Fruit fly (Drosophila melanogaster) whole organism, wandering third instar larva: ENCODE data around the gene CG12729.

ENCODE experiments used
- CG32264 ChIP-seq: fragments of 200-800 bp; sonication (Bioruptor generic); optimal IDR thresholded peaks from 2 replicates; lab custom pipeline; 2016; ENCODE audit warnings: missing biosample characterization, missing genetic modification characterization
- CG9705 ChIP-seq: fragments of 200-800 bp; sonication (Bioruptor generic); optimal IDR thresholded peaks from 2 replicates; lab custom pipeline; 2018; ENCODE audit warnings: missing biosample characterization, mild to moderate bottlenecking, missing genetic modification characterization
- Dfd ChIP-seq: fragments of >200 bp; optimal IDR thresholded peaks from 2 replicates; lab custom pipeline; 2017; ENCODE audit warnings: missing biosample characterization, missing genetic modification characterization
- Dif ChIP-seq: fragments of 200-275, 200-300 bp; sonication (Bioruptor generic); optimal IDR thresholded peaks from 2 replicates; lab custom pipeline; 2018; ENCODE audit warnings: missing biosample characterization, missing genetic modification characterization; ENCODE audit not compliant: partially characterized antibody
- HLH106 ChIP-seq: fragments of 200-800 bp; optimal IDR thresholded peaks from 3 replicates; lab custom pipeline; 2019; ENCODE audit warnings: missing biosample characterization, mild to moderate bottlenecking, missing genetic modification characterization, moderate library complexity
- Hnf4 ChIP-seq: fragments of 200-800 bp; sonication (Bioruptor generic); optimal IDR thresholded peaks from 2 replicates; lab custom pipeline; 2016; ENCODE audit warnings: missing biosample characterization, mild to moderate bottlenecking, missing genetic modification characterization
- Hr83 ChIP-seq: fragments of 200-300 bp; sonication (Bioruptor generic); optimal IDR thresholded peaks from 2 replicates; lab custom pipeline; 2016; ENCODE audit warnings: missing biosample characterization, mild to moderate bottlenecking, missing genetic modification characterization, moderate library complexity; ENCODE audit not compliant: poor library complexity, severe bottlenecking
- Jra ChIP-seq: sonication (Bioruptor generic); optimal IDR thresholded peaks from 2 replicates; lab custom pipeline; 2016; ENCODE audit warnings: missing biosample characterization, missing genetic modification characterization
- Mio ChIP-seq: sonication (Bioruptor generic); optimal IDR thresholded peaks from 2 replicates; lab custom pipeline; 2016; ENCODE audit warnings: missing biosample characterization, missing genetic modification characterization
- OdsH ChIP-seq: fragments of 200-800 bp; sonication (Bioruptor generic); optimal IDR thresholded peaks from 2 replicates; lab custom pipeline; 2016; ENCODE audit warnings: missing biosample characterization, mild to moderate bottlenecking, missing genetic modification characterization
- Rel ChIP-seq, 2 experiments: fragments of 200-800 bp; sonication (Bioruptor generic) in 1 of 2; optimal IDR thresholded peaks; 2 replicates in 1 of 2; 3 replicates in 1 of 2; lab custom pipeline; 2016 to 2019; ENCODE audit warnings: mild to moderate bottlenecking in 2 of 2, missing biosample characterization in 2 of 2, missing genetic modification characterization in 2 of 2, moderate library complexity in 1 of 2
- Sp1 ChIP-seq: fragments of 200-800 bp; sonication (Bioruptor generic); optimal IDR thresholded peaks from 3 replicates; lab custom pipeline; 2019; ENCODE audit warnings: missing biosample characterization, mild to moderate bottlenecking, missing genetic modification characterization, moderate library complexity
- br ChIP-seq: fragments of 200-800 bp; sonication (Bioruptor generic); optimal IDR thresholded peaks from 2 replicates; lab custom pipeline; 2016; ENCODE audit warnings: missing biosample characterization, missing genetic modification characterization
- brk ChIP-seq: fragments of 200-800 bp; sonication (Bioruptor generic); optimal IDR thresholded peaks from 2 replicates; lab custom pipeline; 2016; ENCODE audit warnings: missing biosample characterization, mild to moderate bottlenecking, missing genetic modification characterization
- dl ChIP-seq, 2 experiments: fragments of 175-275, 200-275 bp in 1 of 2; fragments of 200-275 bp in 1 of 2; sonication (Bioruptor generic); optimal IDR thresholded peaks; lab custom pipeline; 2018; ENCODE audit warnings: mild to moderate bottlenecking in 2 of 2, missing biosample characterization in 2 of 2, missing genetic modification characterization in 2 of 2, moderate library complexity in 2 of 2; ENCODE audit not compliant: partially characterized antibody in 2 of 2, insufficient read depth in 1 of 2
- dmrt93B ChIP-seq: fragments of 200-800 bp; sonication (Bioruptor generic); optimal IDR thresholded peaks from 2 replicates; lab custom pipeline; 2018; ENCODE audit warnings: missing biosample characterization, mild to moderate bottlenecking, missing genetic modification characterization
- dsf ChIP-seq: sonication (Bioruptor generic); optimal IDR thresholded peaks from 2 replicates; lab custom pipeline; 2016; ENCODE audit warnings: missing biosample characterization, missing genetic modification characterization, borderline replicate concordance
- ey ChIP-seq: fragments of 200-800 bp; sonication (Bioruptor generic); optimal IDR thresholded peaks from 2 replicates; lab custom pipeline; 2016; ENCODE audit warnings: missing biosample characterization, missing genetic modification characterization
- foxo ChIP-seq, 2 experiments: fragments of 200-800 bp; sonication (Bioruptor generic); optimal IDR thresholded peaks; 2 replicates in 1 of 2; 3 replicates in 1 of 2; lab custom pipeline; 2016 to 2017; ENCODE audit warnings: missing biosample characterization in 2 of 2, missing genetic modification characterization in 2 of 2
- fru ChIP-seq: fragments of 200-800 bp; sonication (Bioruptor generic); optimal IDR thresholded peaks from 3 replicates; lab custom pipeline; 2016; ENCODE audit warnings: missing biosample characterization, mild to moderate bottlenecking, missing genetic modification characterization
- h ChIP-seq: fragments of 200-800 bp; sonication (Bioruptor generic); optimal IDR thresholded peaks from 3 replicates; lab custom pipeline; 2016; ENCODE audit warnings: missing biosample characterization, mild to moderate bottlenecking, missing genetic modification characterization
- jim ChIP-seq: fragments of 175-275, 200-325 bp; sonication (Bioruptor generic); optimal IDR thresholded peaks from 2 replicates; lab custom pipeline; 2016; ENCODE audit warnings: missing biosample characterization, mild to moderate bottlenecking, missing genetic modification characterization
- pan ChIP-seq: fragments of >200 bp; optimal IDR thresholded peaks from 2 replicates; lab custom pipeline; 2017
- psq ChIP-seq: fragments of 200-800 bp; sonication (Bioruptor generic); optimal IDR thresholded peaks from 3 replicates; lab custom pipeline; 2017; ENCODE audit warnings: missing biosample characterization, mild to moderate bottlenecking, missing genetic modification characterization, moderate library complexity
- rgr ChIP-seq: fragments of 200-800 bp; sonication (Bioruptor generic); optimal IDR thresholded peaks from 3 replicates; lab custom pipeline; 2016; ENCODE audit warnings: missing biosample characterization, mild to moderate bottlenecking, missing genetic modification characterization
- sage ChIP-seq: fragments of 200-800 bp; sonication (Bioruptor generic); optimal IDR thresholded peaks from 2 replicates; lab custom pipeline; 2016; ENCODE audit warnings: missing biosample characterization, mild to moderate bottlenecking, missing genetic modification characterization
- sv ChIP-seq: fragments of 200-800 bp; sonication (Bioruptor generic); optimal IDR thresholded peaks from 3 replicates; lab custom pipeline; 2016; ENCODE audit warnings: missing biosample characterization, missing genetic modification characterization
- tai ChIP-seq: sonication (Bioruptor generic); optimal IDR thresholded peaks from 2 replicates; lab custom pipeline; 2016; ENCODE audit warnings: missing biosample characterization, missing genetic modification characterization
- usp ChIP-seq: fragments of >200 bp; optimal IDR thresholded peaks from 2 replicates; lab custom pipeline; 2017; ENCODE audit warnings: missing biosample characterization, missing genetic modification characterization
- woc ChIP-seq: sonication (Bioruptor generic); optimal IDR thresholded peaks from 2 replicates; lab custom pipeline; 2016; ENCODE audit warnings: missing biosample characterization, mild to moderate bottlenecking, missing genetic modification characterization

CG12729 gene

DNA sequence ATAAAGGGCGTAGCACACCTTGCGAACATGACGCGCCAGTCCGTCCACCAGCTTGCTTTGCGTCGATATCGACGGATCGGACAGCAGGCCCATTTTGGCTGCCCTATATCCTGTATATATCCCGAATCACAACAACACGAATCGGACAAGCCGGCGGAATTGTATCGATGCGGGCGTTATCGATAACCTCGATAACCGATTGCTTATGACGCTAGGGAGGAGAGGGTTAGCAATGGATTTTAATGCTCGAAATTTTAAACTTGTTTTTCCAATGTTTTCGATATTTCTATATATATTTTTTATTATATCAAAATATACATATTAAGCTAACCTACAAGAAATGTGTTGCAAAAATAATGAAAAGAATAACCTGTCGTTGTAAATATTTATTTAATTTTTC is 28.1 kb downstream of the CG12729 start, which contains the start of gene GAA1:
GAA1 (minus strand) TSS at position 194 of the 400 bp plus-strand sequence.
- TF ChIP-seq Dfd (GFP tag; lab: Kevin White, UChicago) (no peak), HLH106 (tag; lab: Kevin White, UChicago) (peak; percentile 17)

DNA sequence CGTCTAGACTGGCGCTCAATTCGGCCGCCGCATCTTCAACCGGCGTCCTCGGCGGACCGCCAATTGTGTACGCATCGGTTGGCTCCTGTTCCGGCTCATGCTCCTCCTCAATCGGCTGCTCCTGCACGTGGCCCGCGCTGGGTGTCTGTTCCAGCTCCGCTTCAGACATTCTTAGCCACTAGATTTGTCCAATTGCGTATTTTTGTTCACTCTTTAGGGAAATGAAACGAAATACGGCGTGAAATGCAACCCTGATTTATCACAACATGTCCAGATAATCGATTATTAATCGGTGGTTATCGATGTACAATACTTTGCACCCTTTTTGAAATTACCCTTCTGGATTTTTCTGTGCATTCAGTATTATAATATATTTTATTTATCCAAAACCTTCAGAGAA is 31.5 kb downstream of the CG12729 start, which contains the start of gene mof:
mof (minus strand) TSS at position 270 of the 400 bp plus-strand sequence.
- TF ChIP-seq OdsH (GFP tag; lab: Kevin White, UChicago) (no peak), dmrt93B (GFP tag; lab: Kevin White, UChicago) (no peak), Hnf4 (GFP tag; lab: Kevin White, UChicago) (no peak), Rel (GFP tag; optimal IDR thresholded peaks at IDR 0.05; lab: Kevin White, UChicago) (no peak), Rel (tag; optimal IDR thresholded peaks at IDR 0.05; lab: Kevin White, UChicago) (no peak), Jra (GFP tag; lab: Kevin White, UChicago) (no peak), brk (no peak), Mio (GFP tag; lab: Kevin White, UChicago) (no peak), woc (GFP tag; lab: Kevin White, UChicago) (no peak), psq (no peak), jim (GFP tag; lab: Kevin White, UChicago) (no peak)

DNA sequence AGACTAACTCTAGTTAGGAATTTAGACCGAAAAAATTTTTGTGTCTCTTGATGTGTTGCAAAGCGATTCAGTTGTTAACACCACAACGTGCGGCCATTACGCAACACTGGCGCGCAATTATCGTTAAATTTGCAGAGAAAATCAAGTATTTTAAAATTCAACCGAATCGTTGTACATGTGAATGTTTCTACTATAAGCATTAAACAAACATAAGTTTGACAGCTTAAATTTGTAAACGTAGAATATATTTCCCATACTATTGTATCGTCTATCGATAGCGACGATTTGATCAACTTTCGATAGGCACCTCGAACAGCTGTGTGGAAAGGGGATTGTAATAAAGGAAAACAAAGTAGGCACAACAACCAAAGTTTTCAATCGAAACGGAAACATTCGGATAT is 34.5 kb downstream of the CG12729 start, which contains the start of the genes Usp30 and CG16721:
Usp30 (minus strand) TSS at position 245 of the 401 bp plus-strand sequence.
CG16721 (plus strand) TSS at position 327 of the 401 bp plus-strand sequence.
- TF ChIP-seq CG32264 (peak; percentile 38), psq (peak; percentile 65), h (GFP tag; lab: Kevin White, UChicago) (peak; percentile 80), dsf (no peak), Sp1 (GFP tag; lab: Kevin White, UChicago) (peak; percentile 57), Jra (GFP tag; lab: Kevin White, UChicago) (peak; percentile 81), foxo (GFP tag; optimal IDR thresholded peaks at IDR 0.05; lab: Kevin White, UChicago) (peak in 1 of 2 experiments; percentile 84), OdsH (GFP tag; lab: Kevin White, UChicago) (peak; percentile 65), sage (GFP tag; lab: Kevin White, UChicago) (no peak), rgr (GFP tag; lab: Kevin White, UChicago) (peak; percentile 80), fru (GFP tag; lab: Kevin White, UChicago) (peak; percentile 74), br (GFP tag; lab: Kevin White, UChicago) (peak; percentile 68), sv (GFP tag; lab: Kevin White, UChicago) (peak; percentile 51), Hr83 (GFP tag; lab: Kevin White, UChicago) (peak; percentile 11), Rel (GFP tag; optimal IDR thresholded peaks at IDR 0.05; lab: Kevin White, UChicago) (no peak), Rel (tag; optimal IDR thresholded peaks at IDR 0.05; lab: Kevin White, UChicago) (peak; percentile 66), CG9705 (GFP tag; lab: Kevin White, UChicago) (peak; percentile 31), HLH106 (tag; lab: Kevin White, UChicago) (peak; percentile 55), jim (GFP tag; lab: Kevin White, UChicago) (no peak), ey (peak; percentile 59), tai (GFP tag; lab: Kevin White, UChicago) (no peak)

DNA sequence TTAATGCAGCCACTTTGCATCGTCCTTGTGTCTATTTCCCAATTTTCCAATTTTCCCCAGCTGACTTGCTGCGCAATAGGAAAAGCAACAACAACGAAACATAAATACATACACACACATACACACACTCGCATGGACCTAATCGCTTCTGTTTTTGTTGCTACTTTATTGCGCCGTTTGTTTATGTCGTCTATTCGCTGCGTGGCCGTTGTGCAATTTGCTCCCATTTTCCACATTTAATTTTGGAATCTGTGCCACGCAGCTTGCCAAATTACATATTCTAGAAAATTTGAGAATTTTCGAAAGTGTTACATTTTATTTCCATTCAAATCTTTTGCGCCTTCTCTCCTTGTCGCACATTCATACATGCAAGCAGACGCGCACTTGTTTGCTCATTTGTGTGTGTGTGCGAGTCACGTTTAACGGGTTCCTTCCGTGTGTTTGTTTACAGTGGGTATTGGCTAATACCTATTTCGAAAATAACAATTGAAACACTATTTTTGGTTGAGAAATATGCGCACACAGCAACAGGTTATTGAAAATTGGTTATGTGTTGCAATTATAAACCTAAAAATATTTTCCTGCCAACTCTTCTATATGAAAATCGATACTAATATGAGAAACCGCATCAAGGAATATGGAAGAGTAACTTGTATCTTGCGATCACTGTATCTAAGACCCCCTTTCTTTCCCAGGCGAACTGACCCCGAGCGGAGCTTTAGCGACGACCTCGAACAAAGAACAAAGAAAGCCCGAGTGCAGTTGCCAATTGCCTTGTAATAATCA is 35.3 kb downstream of the CG12729 start:
- TF ChIP-seq psq (peak; percentile 89), pan (lab: Kevin White, UChicago) (no peak), usp (no peak), dl (GFP tag; optimal IDR thresholded peaks at IDR 0.05; lab: Kevin White, UChicago; ENCODE audit: insufficient read depth in 1 of 2, partially characterized antibody in 2 of 2) (no peak), Hr83 (GFP tag; lab: Kevin White, UChicago) (no peak), CG9705 (GFP tag; lab: Kevin White, UChicago) (peak; percentile 77), ey (peak; percentile 83), woc (GFP tag; lab: Kevin White, UChicago) (peak; percentile 93), Rel (GFP tag; optimal IDR thresholded peaks at IDR 0.05; lab: Kevin White, UChicago) (peak; percentile 45), Rel (tag; optimal IDR thresholded peaks at IDR 0.05; lab: Kevin White, UChicago) (peak; percentile 61), dmrt93B (GFP tag; lab: Kevin White, UChicago) (peak; percentile 76), OdsH (GFP tag; lab: Kevin White, UChicago) (peak; percentile 82), fru (GFP tag; lab: Kevin White, UChicago) (peak; percentile 82), br (GFP tag; lab: Kevin White, UChicago) (peak; percentile 81), CG32264 (peak; percentile 72), dsf (no peak), foxo (GFP tag; optimal IDR thresholded peaks at IDR 0.05; lab: Kevin White, UChicago) (peak in 1 of 2 experiments; percentile 86), Dif (no peak), h (GFP tag; lab: Kevin White, UChicago) (peak; percentile 90), Sp1 (GFP tag; lab: Kevin White, UChicago) (peak; percentile 84), Hnf4 (GFP tag; lab: Kevin White, UChicago) (peak; percentile 87), Jra (GFP tag; lab: Kevin White, UChicago) (peak; percentile 76), rgr (GFP tag; lab: Kevin White, UChicago) (peak; percentile 85), HLH106 (tag; lab: Kevin White, UChicago) (peak; percentile 88), sage (GFP tag; lab: Kevin White, UChicago) (peak; percentile 56), Dfd (GFP tag; lab: Kevin White, UChicago) (no peak)
